Worm (Caenorhabditis elegans) whole organism, L4/young adult: ENCODE results near the gene mltn-6.

Source experiments
- dao-5 ChIP-seq: sonication (generic microtip); optimal IDR thresholded peaks from 2 replicates; lab custom pipeline; 2016; ENCODE audit warnings: missing genotype, missing genetic modification characterization, moderate library complexity, missing compliant biosample characterization
- him-1 ChIP-seq: sonication (generic microtip); optimal IDR thresholded peaks from 2 replicates; lab custom pipeline; 2016; ENCODE audit warnings: missing genotype, missing genetic modification reagents, missing genetic modification characterization, missing compliant biosample characterization

ce11 chrV:343546-343945 lies 21.2 kb upstream of the mltn-6 start:
- TF ChIP-seq him-1 (tag; lab: Kevin White, UChicago), result no peak
- TF ChIP-seq dao-5 (tag; lab: Kevin White, UChicago), result no peak
